Fruit fly (Drosophila melanogaster): ENCODE measurements around the gene CG8519.

dm6 chr3L:6705865-6706264, 1.2 kb downstream of the CG8519 start:
- TF ChIP-seq EcR (GFP tag; optimal IDR thresholded peaks at IDR 0.05), result no peak
- TF ChIP-seq CG8159 (tag; optimal IDR thresholded peaks at IDR 0.05), result no peak
